Worm (Caenorhabditis elegans) whole organism, early embryonic: Measurements from ENCODE around the gene B0001.4.

Experiments
- B0310.2 ChIP-seq: sonication (generic microtip); optimal IDR thresholded peaks from 2 replicates; lab custom pipeline; 2016; ENCODE audit warnings: mild to moderate bottlenecking, missing genetic modification characterization, missing compliant biosample characterization
- F13C5.2 ChIP-seq: sonication (generic microtip); optimal IDR thresholded peaks from 2 replicates; lab custom pipeline; 2017; ENCODE audit warnings: mild to moderate bottlenecking, missing genetic modification characterization, inconsistent platforms, missing compliant biosample characterization
- aly-1 ChIP-seq: sonication (generic microtip); optimal IDR thresholded peaks from 2 replicates; lab custom pipeline; 2016; ENCODE audit warnings: missing genetic modification characterization, missing compliant biosample characterization
- ama-1 ChIP-seq: fragments of 150-350 bp; optimal IDR thresholded peaks from 2 replicates; lab custom pipeline; 2014
- ceh-13 ChIP-seq: fragments of 200-800 bp; sonication (Bioruptor generic); optimal IDR thresholded peaks from 2 replicates; lab custom pipeline; 2018; ENCODE audit warnings: mild to moderate bottlenecking, missing genetic modification characterization, missing compliant biosample characterization
- ceh-36 ChIP-seq: sonication (generic microtip); optimal IDR thresholded peaks from 2 replicates; lab custom pipeline; 2016; ENCODE audit warnings: missing genetic modification characterization, inconsistent platforms, missing compliant biosample characterization
- ets-7 ChIP-seq: sonication (generic microtip); optimal IDR thresholded peaks from 2 replicates; lab custom pipeline; 2016; ENCODE audit warnings: missing genotype, missing genetic modification characterization, missing compliant biosample characterization
- flt-1 ChIP-seq: fragments of 200-800 bp; sonication (Bioruptor generic); IDR thresholded peaks from 2 replicates; pipeline ENCODE4 v1.3.6; 2022; ENCODE audit warnings: missing genetic modification characterization, missing compliant biosample characterization
- hmbx-1 ChIP-seq: sonication (generic microtip); optimal IDR thresholded peaks from 2 replicates; lab custom pipeline; 2016; ENCODE audit warnings: mild to moderate bottlenecking, missing genetic modification characterization, missing compliant biosample characterization
- hmg-4 ChIP-seq: fragments of 200-800 bp; sonication (Bioruptor generic); optimal IDR thresholded peaks from 2 replicates; lab custom pipeline; 2018; ENCODE audit warnings: mild to moderate bottlenecking, missing genetic modification characterization, missing compliant biosample characterization
- hnd-1 ChIP-seq: sonication (generic microtip); optimal IDR thresholded peaks from 2 replicates; lab custom pipeline; 2016; ENCODE audit warnings: missing genetic modification characterization, missing compliant biosample characterization
- pes-1 ChIP-seq: fragments of 200-800 bp; sonication (Bioruptor generic); IDR thresholded peaks from 2 replicates; pipeline ENCODE4 v1.3.6; 2022; ENCODE audit warnings: missing genetic modification reagents, missing genetic modification characterization, missing compliant biosample characterization
- scrt-1 ChIP-seq: fragments of 200-800 bp; sonication (Bioruptor generic); IDR thresholded peaks from 2 replicates; pipeline ENCODE4 v1.3.6; 2022; ENCODE audit warnings: missing genetic modification characterization, missing compliant biosample characterization
- sea-1 ChIP-seq: fragments of 200-800 bp; sonication (Bioruptor generic); conservative IDR thresholded peaks from 2 replicates; pipeline ENCODE4 v1.3.6; 2022; ENCODE audit warnings: missing genetic modification characterization, missing compliant biosample characterization
- tbx-11 ChIP-seq: fragments of 200-800 bp; sonication (Bioruptor generic); IDR thresholded peaks from 2 replicates; pipeline ENCODE4 v1.3.6; 2022; ENCODE audit warnings: missing genetic modification characterization, missing compliant biosample characterization
- tbx-37 ChIP-seq: fragments of 200-800 bp; sonication (Bioruptor generic); conservative IDR thresholded peaks from 2 replicates; pipeline ENCODE4 v1.3.6; 2022; ENCODE audit warnings: missing genetic modification reagents, missing genetic modification characterization, missing compliant biosample characterization
- tra-4 ChIP-seq: sonication (generic microtip); optimal IDR thresholded peaks from 2 replicates; lab custom pipeline; 2017; ENCODE audit warnings: missing genetic modification characterization, missing compliant biosample characterization

The B0001.4 gene

ce11 chrIV:12134991-12135390 is 3.0 kb downstream of the B0001.4 start:
- TF ChIP-seq tra-4 (tag; lab: Kevin White, UChicago) (no peak), pes-1 (GFP tag; lab: Robert Waterston, UW) (no peak), aly-1 (no peak), scrt-1 (no peak), sea-1 (GFP tag; lab: Robert Waterston, UW) (no peak), hmg-4 (no peak), B0310.2 (tag; lab: Kevin White, UChicago) (no peak), ets-7 (tag; lab: Kevin White, UChicago) (no peak)

ce11 chrIV:12133776-12134175 is 4.2 kb downstream of the B0001.4 start:
- TF ChIP-seq flt-1 (GFP tag; lab: Robert Waterston, UW) (no peak), scrt-1 (no peak), tra-4 (tag; lab: Kevin White, UChicago) (no peak), ama-1 (no peak), aly-1 (no peak), hmbx-1 (tag; lab: Kevin White, UChicago) (no peak), sea-1 (GFP tag; lab: Robert Waterston, UW) (no peak), tbx-11 (no peak), ceh-36 (tag; lab: Kevin White, UChicago) (no peak), B0310.2 (tag; lab: Kevin White, UChicago) (no peak), ets-7 (tag; lab: Kevin White, UChicago) (no peak), hnd-1 (no peak)

- TF ChIP-seq flt-1 (GFP tag; lab: Robert Waterston, UW) (no peak), ceh-13 (GFP tag; lab: Kevin White, UChicago) (no peak), aly-1 (no peak), ceh-36 (tag; lab: Kevin White, UChicago) (no peak), ama-1 (no peak), hmg-4 (no peak), B0310.2 (tag; lab: Kevin White, UChicago) (no peak), pes-1 (GFP tag; lab: Robert Waterston, UW) (no peak), hnd-1 (no peak), F13C5.2 (no peak), hmbx-1 (tag; lab: Kevin White, UChicago) (no peak), scrt-1 (no peak)
Observed at ce11 chrIV:12131308-12132072, 6.5 kb downstream of the B0001.4 start.

DNA sequence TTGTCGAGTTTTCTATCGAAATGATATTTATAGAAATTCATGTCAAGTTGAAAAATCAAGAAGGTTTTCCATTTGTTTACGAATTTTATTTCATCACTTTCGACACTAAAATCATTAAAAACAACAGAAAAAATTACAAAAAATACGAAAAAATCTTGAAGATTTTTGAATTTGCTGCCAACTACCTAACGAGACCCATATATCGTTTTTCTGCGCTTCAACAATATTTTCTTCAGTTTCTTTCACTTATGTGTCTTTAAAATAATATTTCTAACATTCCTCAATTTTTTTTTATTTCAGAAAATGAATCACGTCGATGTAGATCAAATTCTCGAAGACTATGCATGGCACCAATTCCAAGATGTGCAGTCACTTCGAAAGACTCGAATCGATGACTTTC is 8.8 kb downstream of the B0001.4 start, which contains the start of gene lin-24:
TSS of gene lin-24 (plus strand) at position 301 of the 400 bp plus-strand sequence.
- TF ChIP-seq ceh-36 (tag; lab: Kevin White, UChicago) (no peak), ama-1 (no peak), tbx-11 (no peak), ets-7 (tag; lab: Kevin White, UChicago) (no peak), hmbx-1 (tag; lab: Kevin White, UChicago) (no peak), tbx-37 (GFP tag; lab: Robert Waterston, UW) (no peak), sea-1 (GFP tag; lab: Robert Waterston, UW) (no peak), B0310.2 (tag; lab: Kevin White, UChicago) (no peak), hmg-4 (no peak), F13C5.2 (no peak), tra-4 (tag; lab: Kevin White, UChicago) (no peak), aly-1 (no peak), hnd-1 (no peak), ceh-13 (GFP tag; lab: Kevin White, UChicago) (no peak), flt-1 (GFP tag; lab: Robert Waterston, UW) (no peak), scrt-1 (no peak), pes-1 (GFP tag; lab: Robert Waterston, UW) (no peak)

DNA sequence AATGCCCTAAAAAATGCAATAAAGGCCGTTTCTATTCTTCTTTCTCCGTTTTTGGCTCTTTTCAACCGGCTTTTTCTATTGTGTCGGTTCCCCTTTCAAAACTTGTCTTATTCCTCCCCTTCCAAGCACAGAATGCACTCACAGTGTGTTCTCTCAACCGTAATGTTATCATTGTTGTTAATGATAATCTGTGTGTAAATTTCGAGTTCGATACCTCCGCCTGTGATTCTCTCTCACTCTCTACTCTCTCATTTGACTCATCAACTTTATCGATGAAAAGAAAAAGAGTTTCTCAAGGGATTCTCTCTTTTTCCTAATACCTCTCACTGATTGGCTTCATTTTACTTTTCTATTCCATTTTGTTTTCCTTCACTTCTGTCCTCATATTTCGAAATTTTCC is 9.3 kb downstream of the B0001.4 start:
- no peak for TF ChIP-seq tra-4 (tag; lab: Kevin White, UChicago)
- TF ChIP-seq hmg-4, result no peak
- no peak for TF ChIP-seq F13C5.2
- no peak for TF ChIP-seq B0310.2 (tag; lab: Kevin White, UChicago)
- no peak for TF ChIP-seq tbx-37 (GFP tag; lab: Robert Waterston, UW)
- TF ChIP-seq ceh-36 (tag; lab: Kevin White, UChicago), result no peak
- no peak for TF ChIP-seq pes-1 (GFP tag; lab: Robert Waterston, UW)
- TF ChIP-seq scrt-1, result no peak
- TF ChIP-seq flt-1 (GFP tag; lab: Robert Waterston, UW), result no peak
- TF ChIP-seq ceh-13 (GFP tag; lab: Kevin White, UChicago), result no peak

DNA sequence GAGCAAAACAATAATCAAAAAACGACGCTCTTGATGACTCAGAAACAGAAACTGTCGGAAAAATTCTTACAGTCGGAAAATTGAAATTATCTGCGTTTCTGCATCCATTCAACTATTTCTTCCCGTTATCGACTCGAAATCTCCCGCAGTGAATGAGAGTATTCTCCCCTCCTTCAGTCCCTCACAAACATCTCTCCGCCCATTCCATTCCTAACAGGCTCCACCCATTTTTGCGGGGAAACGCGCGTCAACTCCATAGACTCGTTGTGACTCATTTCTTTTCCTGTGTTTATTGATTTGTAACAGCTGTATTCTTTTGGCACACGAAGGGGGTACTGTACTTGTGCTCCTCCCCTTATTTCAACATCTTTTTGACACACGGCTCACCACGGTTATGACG is 10.2 kb downstream of the B0001.4 start:
- no peak for TF ChIP-seq ceh-13 (GFP tag; lab: Kevin White, UChicago)
- TF ChIP-seq hmbx-1 (tag; lab: Kevin White, UChicago), result no peak

DNA sequence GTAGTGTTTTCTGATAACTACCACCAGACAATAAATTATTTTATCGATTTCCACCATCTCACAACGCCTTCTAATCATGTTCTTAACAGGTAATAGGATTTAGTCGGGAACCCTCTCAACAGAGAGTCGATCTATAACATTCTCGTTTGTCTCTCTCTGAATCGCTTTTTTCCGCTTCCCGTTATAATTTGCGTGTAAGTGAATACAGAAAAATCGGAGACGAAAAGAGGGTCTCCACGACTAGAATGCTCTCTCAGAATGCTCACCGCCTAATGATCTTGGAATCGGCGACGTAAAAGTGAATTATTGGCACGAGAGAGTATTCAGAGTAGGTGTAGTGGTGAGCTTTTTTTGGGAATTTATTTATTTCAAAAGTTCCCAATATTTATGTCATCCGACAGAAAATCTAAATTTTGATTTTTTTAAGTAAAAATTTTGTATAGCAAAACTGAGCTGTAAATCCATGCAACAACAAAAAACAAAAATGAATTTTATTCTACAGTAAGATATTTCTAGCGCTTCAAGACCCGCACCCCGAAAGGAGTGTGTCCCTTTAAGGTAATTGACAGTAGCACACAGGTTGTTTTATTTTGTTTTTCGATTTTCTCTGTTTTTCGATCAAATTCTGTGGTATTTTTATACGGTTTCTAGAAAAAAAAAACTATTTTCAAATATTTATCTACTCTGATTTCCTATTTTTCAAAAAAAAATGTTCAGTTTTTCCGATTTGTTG is 11.1 kb downstream of the B0001.4 start:
- no peak for TF ChIP-seq hnd-1
- no peak for TF ChIP-seq tbx-37 (GFP tag; lab: Robert Waterston, UW)
